Worm (Caenorhabditis elegans) whole organism, L2 larva: Measurements from ENCODE around the gene vha-6.

ENCODE experiments used
- ama-1 ChIP-seq: fragments of 150-350 bp; optimal IDR thresholded peaks from 2 replicates; lab custom pipeline; 2018; ENCODE audit warnings: inconsistent platforms
- ceh-82 ChIP-seq: fragments of 150-350 bp; optimal IDR thresholded peaks from 2 replicates; lab custom pipeline; 2014; ENCODE audit warnings: missing biosample characterization, missing genetic modification characterization
- egl-27 ChIP-seq: sonication (generic microtip); optimal IDR thresholded peaks from 3 replicates; lab custom pipeline; 2017; ENCODE audit warnings: missing biosample characterization, missing genetic modification reagents, missing genetic modification characterization
- elt-1 ChIP-seq: fragments of 150-350 bp; optimal IDR thresholded peaks from 2 replicates; lab custom pipeline; 2014; ENCODE audit warnings: missing biosample characterization, missing genetic modification characterization
- nhr-21 ChIP-seq: fragments of 150-350 bp; optimal IDR thresholded peaks from 2 replicates; lab custom pipeline; 2014; ENCODE audit warnings: missing biosample characterization, missing genetic modification characterization
- peb-1 ChIP-seq: fragments of 150-350 bp; optimal IDR thresholded peaks from 2 replicates; lab custom pipeline; 2014; ENCODE audit warnings: missing biosample characterization, missing genetic modification characterization
- snpc-4 ChIP-seq: fragments of 150-350 bp; optimal IDR thresholded peaks from 2 replicates; lab custom pipeline; 2014; ENCODE audit warnings: missing biosample characterization, missing genetic modification characterization

DNA sequence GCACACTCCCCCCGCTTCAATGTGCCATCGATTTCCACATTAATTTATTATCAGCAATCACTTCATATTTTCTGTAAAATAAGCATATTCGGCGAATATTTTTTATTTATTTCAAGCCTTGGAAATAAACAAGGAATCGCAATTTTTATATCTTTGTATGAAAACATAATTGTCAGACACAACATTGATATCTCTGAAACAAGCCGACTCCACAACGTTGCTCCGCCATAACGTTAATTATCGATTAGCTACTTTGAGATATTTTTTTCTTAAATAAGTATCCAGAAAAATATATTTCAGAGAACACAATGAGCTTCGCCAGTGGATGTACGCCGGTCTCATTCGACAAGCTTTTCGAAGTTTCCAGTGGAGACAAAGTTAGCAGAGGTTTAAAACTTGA is 5.6 kb upstream of the vha-6 start, which contains the start of gene adbp-1:
- TF ChIP-seq peb-1 (tag; lab: Kevin White, UChicago), result no peak
- no peak for TF ChIP-seq egl-27 (tag; lab: Kevin White, UChicago)
- TF ChIP-seq elt-1, result no peak
- TF ChIP-seq ceh-82 (tag; lab: Kevin White, UChicago), result no peak
- TF ChIP-seq snpc-4 (tag; lab: Kevin White, UChicago), result no peak
- TF ChIP-seq nhr-21, result no peak
- no peak for TF ChIP-seq ama-1
